Fruit fly (Drosophila melanogaster): Measurements from ENCODE around the gene Tmem214.

dm6 chr2L:11003925-11004673 is 34.0 kb upstream of the Tmem214 start, which contains the start of gene RpL9:
- no peak for TF ChIP-seq ttk (optimal IDR thresholded peaks at IDR 0.05)
- no peak for TF ChIP-seq Sin3A (optimal IDR thresholded peaks at IDR 0.05)
- TF ChIP-seq psq (optimal IDR thresholded peaks at IDR 0.05), result no peak
- no peak for TF ChIP-seq Myc (optimal IDR thresholded peaks at IDR 0.05)
